Fruit fly (Drosophila melanogaster) whole organism, larva: ENCODE measurements around the gene CG43121.

Experiments
- noc ChIP-seq: fragments of 200-800 bp; sonication (Bioruptor generic); optimal IDR thresholded peaks from 3 replicates; lab custom pipeline; 2019; ENCODE audit warnings: missing biosample characterization, mild to moderate bottlenecking, missing genetic modification characterization, moderate library complexity

The CG43121 gene

dm6 chr3L:14641969-14642485 is 30.2 kb downstream of the CG43121 start:
- TF ChIP-seq noc (tag; lab: Kevin White, UChicago), result no peak

DNA sequence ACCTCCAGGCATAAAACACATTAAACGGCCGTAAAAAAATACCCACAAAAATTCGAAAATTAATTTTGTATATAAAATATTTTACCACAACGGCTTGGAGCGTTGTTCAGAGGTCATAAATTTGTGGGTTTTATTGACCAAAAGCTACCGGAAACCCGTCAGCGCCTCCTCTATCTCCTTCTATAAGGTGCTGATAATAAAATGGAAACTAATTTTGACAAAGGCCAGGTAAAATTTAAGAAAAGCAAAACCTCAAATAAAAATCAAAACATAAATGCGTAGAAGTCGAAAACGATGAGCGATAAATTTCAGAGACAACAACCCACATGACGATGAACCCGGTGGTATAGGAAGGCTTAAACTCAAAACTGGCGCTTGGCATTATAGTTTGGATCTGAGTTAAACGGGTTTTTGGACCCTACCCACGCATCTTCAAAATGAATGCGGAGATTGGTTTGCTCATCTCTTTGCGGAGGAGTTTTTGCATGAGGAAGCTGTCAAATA is 31.4 kb downstream of the CG43121 start:
- TF ChIP-seq noc (tag; lab: Kevin White, UChicago), result peak; percentile 13

DNA sequence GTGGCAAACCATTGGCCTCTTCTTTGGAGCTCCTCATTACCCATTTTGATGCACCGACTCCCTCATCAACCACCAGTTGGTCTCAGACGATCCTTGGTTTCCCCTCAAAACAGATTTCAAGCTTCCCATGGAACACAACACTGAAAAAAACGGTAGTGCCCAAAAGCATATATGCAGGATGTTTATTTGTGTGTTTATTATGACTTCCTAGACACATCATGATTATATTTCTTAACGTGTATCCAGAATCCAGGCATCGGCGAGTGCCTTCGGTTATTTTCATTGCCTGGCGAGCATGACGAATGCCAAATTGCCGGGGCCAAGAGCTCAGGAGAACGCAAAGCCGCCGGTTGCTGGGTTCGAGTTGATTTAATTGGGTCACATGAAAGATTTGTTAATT is 32.5 kb downstream of the CG43121 start:
- TF ChIP-seq noc (tag; lab: Kevin White, UChicago), result no peak

dm6 chr3L:14637705-14638529 is 34.3 kb downstream of the CG43121 start:
- TF ChIP-seq noc (tag; lab: Kevin White, UChicago), result no peak

DNA sequence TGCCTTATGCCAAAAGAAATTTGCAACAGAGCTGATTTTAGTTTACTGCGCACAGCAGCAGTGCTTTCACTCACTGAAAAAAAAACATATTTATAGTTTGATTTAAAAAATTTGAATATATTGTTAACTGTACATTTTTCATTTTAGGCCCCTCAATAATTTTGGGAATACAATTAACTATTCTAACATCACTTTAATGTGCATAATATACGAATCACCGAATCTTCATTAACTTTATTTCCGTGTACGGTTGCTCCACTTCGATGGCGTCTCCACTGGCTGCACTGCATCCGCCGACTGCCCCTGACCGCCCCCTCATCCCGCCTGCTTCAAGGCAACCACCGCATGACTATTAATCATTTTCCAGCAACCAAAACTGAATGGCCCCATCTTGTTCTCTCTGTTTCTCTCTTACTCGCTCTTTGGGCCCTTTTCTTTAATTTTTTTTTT is 35.5 kb downstream of the CG43121 start:
- no peak for TF ChIP-seq noc (tag; lab: Kevin White, UChicago)

DNA sequence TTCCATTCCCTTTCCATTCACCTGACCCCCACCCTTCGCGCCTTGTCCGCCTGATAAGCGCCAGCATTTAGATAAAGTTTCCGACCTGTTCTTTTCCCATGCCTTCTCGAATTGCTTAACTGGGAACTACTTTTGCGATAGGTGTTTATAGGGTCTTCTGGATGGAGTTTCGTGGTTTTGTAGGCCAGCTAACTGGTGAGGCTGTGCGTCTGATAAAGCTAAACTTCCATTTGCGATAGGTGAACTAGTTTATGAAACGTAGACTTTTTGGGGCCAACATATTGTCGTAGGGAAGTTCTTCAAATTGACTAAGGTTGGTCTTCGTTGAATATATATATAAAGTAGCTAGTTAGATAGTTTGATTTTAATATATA is 36.7 kb downstream of the CG43121 start:
- no peak for TF ChIP-seq noc (tag; lab: Kevin White, UChicago)

dm6 chr3L:14634773-14635563 is 37.3 kb downstream of the CG43121 start:
- no peak for TF ChIP-seq noc (tag; lab: Kevin White, UChicago)

DNA sequence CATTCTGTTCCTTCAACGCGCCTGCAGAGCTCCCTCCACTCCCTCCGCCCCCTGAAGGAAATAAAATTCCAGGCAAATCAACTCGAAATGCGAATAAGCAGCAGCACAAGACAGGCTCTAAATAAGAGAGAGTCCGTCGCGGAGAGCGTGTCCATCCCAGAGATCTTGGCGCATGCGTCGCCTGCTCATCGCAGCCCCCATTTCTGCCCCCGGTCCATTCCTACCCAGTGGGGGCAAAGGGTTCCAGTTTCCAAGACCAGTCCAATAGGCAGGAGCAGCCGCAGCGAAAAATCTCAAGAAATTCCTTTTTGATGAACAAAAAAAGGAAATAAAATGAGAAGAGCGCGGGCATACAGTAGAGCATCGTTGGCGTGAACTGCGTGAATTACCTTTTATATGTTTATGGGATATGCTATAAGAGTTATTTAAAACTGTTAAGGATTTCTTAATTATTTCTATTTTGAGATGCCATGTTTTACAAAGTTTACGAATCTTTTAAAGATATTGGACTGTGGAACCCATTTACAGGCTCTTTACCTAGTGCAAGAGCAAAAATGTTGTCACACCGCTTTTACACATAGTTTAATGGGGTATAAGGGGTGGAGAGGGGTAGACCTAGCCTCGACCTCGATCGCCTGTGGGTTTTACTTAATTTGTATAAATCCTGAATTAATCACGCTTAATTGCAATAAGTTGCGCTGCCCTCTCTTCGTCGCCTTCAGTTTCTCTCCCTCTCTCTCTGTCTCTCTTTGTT is 38.0 kb downstream of the CG43121 start:
- TF ChIP-seq noc (tag; lab: Kevin White, UChicago), result no peak

DNA sequence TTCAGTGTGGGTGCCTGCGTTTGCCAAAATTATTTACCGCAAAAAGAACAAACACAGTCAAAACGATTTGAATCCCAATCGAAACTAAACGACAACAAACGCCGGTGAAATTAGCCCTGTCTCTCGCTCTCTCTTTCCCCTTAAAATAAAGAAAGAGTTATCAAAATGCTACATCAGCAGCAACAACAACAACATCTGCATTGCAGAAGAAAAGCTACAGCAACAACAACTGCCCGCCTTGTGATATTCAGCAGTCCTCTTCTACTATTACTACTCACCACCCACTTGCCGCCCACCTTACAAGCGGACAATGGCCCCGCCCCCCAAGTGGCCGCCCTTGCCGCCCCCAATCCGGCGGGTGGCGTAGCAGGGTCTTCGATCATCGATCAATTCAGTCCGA is 39.3 kb downstream of the CG43121 start:
- TF ChIP-seq noc (tag; lab: Kevin White, UChicago), result no peak

DNA sequence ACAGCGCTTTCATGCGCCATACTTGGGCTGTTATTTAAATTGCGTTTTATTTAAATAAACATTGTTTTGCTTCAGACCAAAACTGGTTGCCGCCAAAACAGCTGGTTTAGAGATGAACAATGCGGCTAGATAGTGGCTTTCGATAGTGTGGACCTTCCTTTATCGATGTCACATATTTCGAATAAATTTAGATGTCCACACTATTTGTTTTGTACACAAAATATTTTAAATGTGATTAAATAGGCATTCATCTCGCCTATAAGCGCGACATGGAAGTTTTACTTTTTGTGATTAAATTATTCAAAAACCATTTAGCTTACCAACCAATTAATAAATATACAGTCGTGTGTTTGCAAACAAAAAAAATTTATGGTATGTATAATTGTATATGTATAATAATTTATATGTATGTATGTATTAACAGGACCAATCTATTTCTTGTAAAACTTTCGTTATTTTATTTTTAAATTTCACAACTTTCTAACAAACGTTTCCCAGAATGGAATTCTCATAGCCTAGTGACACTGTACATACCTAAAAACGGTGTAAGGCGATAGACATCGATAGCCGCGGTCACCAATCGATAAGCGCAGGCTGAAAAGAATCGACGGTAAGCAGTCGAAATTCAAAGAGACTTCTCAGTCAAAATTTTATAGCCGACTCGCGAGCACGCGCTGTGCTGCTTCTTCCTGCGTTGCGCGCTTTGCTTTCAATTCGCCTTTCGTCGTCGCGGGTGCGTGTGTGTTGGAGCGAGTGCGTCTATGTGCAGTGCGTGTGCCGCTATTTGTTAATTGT is 40.1 kb downstream of the CG43121 start, which contains the start of the genes RecQ5 and dlp:
Gene RecQ5, minus strand, starts transcription at position 114 of the 795 bp plus-strand sequence.
Gene dlp, plus strand, starts transcription at position 638 of the 795 bp plus-strand sequence.
- TF ChIP-seq noc (tag; lab: Kevin White, UChicago), result no peak

dm6 chr3L:14625568-14625996 is 46.7 kb downstream of the CG43121 start:
- no peak for TF ChIP-seq noc (tag; lab: Kevin White, UChicago)

- TF ChIP-seq noc (tag; lab: Kevin White, UChicago), result no peak
These were observed 47.6 kb downstream of the CG43121 start for dm6 chr3L:14624425-14625309.

DNA sequence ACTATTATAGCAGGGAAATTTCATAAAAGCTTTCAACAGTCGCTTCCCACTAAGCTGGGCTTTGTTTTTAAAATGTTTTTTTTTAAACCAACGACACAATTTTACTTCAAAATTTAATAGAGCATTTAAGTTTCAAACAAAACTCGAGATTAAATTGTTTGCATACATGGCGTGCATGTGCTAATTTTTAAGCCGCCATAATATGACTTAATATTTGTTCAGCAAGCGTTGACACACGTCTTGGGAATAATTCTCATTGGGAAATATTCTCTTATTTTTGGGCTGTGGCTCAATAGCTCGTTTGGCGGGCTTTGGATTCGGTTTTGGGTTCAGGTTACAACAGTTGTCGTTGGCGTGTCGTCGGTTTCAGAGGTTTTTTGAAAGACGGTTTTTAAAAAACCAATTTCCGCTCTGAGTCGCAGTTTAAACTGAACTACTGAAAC is 49.8 kb downstream of the CG43121 start, which contains the start of gene CG9628:
Gene CG9628, plus strand, starts transcription at position 340 of the 443 bp plus-strand sequence.
- TF ChIP-seq noc (tag; lab: Kevin White, UChicago), result no peak
